Fruit fly (Drosophila melanogaster): Measurements from ENCODE around the gene Nepl9.

The Nepl9 gene

dm6 chr2L:16846742-16847346 lies 9.8 kb upstream of the Nepl9 start:
- TF ChIP-seq CG3919 (GFP tag; optimal IDR thresholded peaks at IDR 0.05) (no peak), OdsH (GFP tag; optimal IDR thresholded peaks at IDR 0.05) (no peak), Eip78C (GFP tag) (no peak), CG15336 (GFP tag; IDR thresholded peaks at IDR 0.05) (peak; percentile 24; the same call in 1 of the 2 replicates), Sox14 (GFP tag; optimal IDR thresholded peaks at IDR 0.05) (no peak), Met (GFP tag; optimal IDR thresholded peaks at IDR 0.05) (no peak), ss (GFP tag; optimal IDR thresholded peaks at IDR 0.05) (peak in 1 of 2 experiments; percentile 15), CG6276 (GFP tag; optimal IDR thresholded peaks at IDR 0.05) (no peak), CG8319 (GFP tag; optimal IDR thresholded peaks at IDR 0.05) (no peak), CG11902 (GFP tag; optimal IDR thresholded peaks at IDR 0.05) (no peak), Eip75B (GFP tag; optimal IDR thresholded peaks at IDR 0.05) (no peak), acj6 (GFP tag; optimal IDR thresholded peaks at IDR 0.05) (no peak)

DNA sequence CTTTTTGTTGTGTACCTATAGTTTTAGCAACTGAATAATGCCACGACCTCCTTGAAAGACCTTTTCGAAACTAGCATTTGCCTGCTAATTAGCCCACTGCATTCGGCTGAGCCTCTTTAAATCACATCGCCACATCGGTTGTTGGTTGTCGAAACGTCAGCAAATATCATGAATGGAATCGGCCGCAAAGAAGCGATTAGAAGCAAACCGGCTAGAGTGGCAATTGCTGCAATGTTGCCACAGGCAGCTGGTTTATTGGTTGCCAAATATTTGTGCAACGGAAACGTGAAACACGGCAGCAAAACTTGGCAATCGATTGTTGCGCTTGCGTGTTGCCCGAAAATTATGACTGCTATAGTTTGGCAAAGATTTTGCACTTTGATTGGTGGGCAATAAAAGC lies 8.1 kb upstream of the Nepl9 start:
- TF ChIP-seq CG8319 (GFP tag; optimal IDR thresholded peaks at IDR 0.05) (no peak), topi (GFP tag; optimal IDR thresholded peaks at IDR 0.05) (no peak), dsx (GFP tag; optimal IDR thresholded peaks at IDR 0.05; ENCODE audit: poor library complexity, severe bottlenecking) (no peak), fkh (GFP tag; optimal IDR thresholded peaks at IDR 0.05) (peak; percentile 13), Lpt (GFP tag; optimal IDR thresholded peaks at IDR 0.05) (no peak), Gug (GFP tag; IDR thresholded peaks at IDR 0.05) (no peak)

- TF ChIP-seq Gug (GFP tag; IDR thresholded peaks at IDR 0.05) (peak; percentile 22; the same call in 1 of the 2 replicates), spab (GFP tag; optimal IDR thresholded peaks at IDR 0.05) (no peak), esn (GFP tag; optimal IDR thresholded peaks at IDR 0.05) (peak; percentile 72), CG11762 (GFP tag; optimal IDR thresholded peaks at IDR 0.05; ENCODE audit: insufficient read depth) (no peak), CG7368 (GFP tag; optimal IDR thresholded peaks at IDR 0.05) (peak; percentile 4), Met (GFP tag; optimal IDR thresholded peaks at IDR 0.05) (peak; percentile 68), Eip75B (GFP tag; optimal IDR thresholded peaks at IDR 0.05) (no peak), OdsH (GFP tag; optimal IDR thresholded peaks at IDR 0.05) (peak; percentile 42), Hr39 (GFP tag; optimal IDR thresholded peaks at IDR 0.05) (peak; percentile 66), CG16779 (tag; optimal IDR thresholded peaks at IDR 0.05) (no peak), topi (GFP tag; optimal IDR thresholded peaks at IDR 0.05) (peak; percentile 65), CG3032 (tag; optimal IDR thresholded peaks at IDR 0.05) (no peak), CG6276 (GFP tag; optimal IDR thresholded peaks at IDR 0.05) (peak; percentile 48), CG6808 (GFP tag; optimal IDR thresholded peaks at IDR 0.05) (no peak), CG11294 (GFP tag; IDR thresholded peaks at IDR 0.05) (no peak), Blimp-1 (GFP tag; optimal IDR thresholded peaks at IDR 0.05) (no peak), Sox14 (GFP tag; optimal IDR thresholded peaks at IDR 0.05) (peak; percentile 39), Hr38 (GFP tag; optimal IDR thresholded peaks at IDR 0.05) (no peak), CG32006 (GFP tag; optimal IDR thresholded peaks at IDR 0.05) (peak; percentile 21), pdm3 (GFP tag; optimal IDR thresholded peaks at IDR 0.05) (peak; percentile 17), CG31627 (GFP tag; optimal IDR thresholded peaks at IDR 0.05) (peak; percentile 46), dsx (GFP tag; optimal IDR thresholded peaks at IDR 0.05; ENCODE audit: poor library complexity, severe bottlenecking) (no peak), Smox (GFP tag; optimal IDR thresholded peaks at IDR 0.05) (peak; percentile 54), CG15336 (GFP tag; IDR thresholded peaks at IDR 0.05) (peak; percentile 50; the same call in 1 of the 2 replicates), cyc (GFP tag; optimal IDR thresholded peaks at IDR 0.05) (peak; percentile 69), achi (GFP tag; optimal IDR thresholded peaks at IDR 0.05) (peak; percentile 32), CG10669 (GFP tag; optimal IDR thresholded peaks at IDR 0.05) (no peak), Ets96B (tag; optimal IDR thresholded peaks at IDR 0.05) (no peak), CG3919 (GFP tag; optimal IDR thresholded peaks at IDR 0.05) (peak; percentile 50), CG9139 (GFP tag; optimal IDR thresholded peaks at IDR 0.05) (no peak), Ets21C (GFP tag; optimal IDR thresholded peaks at IDR 0.05) (peak; percentile 16), CG10631 (GFP tag; optimal IDR thresholded peaks at IDR 0.05) (no peak), lz (GFP tag; optimal IDR thresholded peaks at IDR 0.05) (peak; percentile 47), salr (GFP tag; optimal IDR thresholded peaks at IDR 0.05) (no peak), CG6163 (GFP tag; IDR thresholded peaks at IDR 0.05) (no peak; the same call in 2 of the 3 replicates), CG8319 (GFP tag; optimal IDR thresholded peaks at IDR 0.05) (no peak), net (GFP tag; optimal IDR thresholded peaks at IDR 0.05) (peak; percentile 41), fd85E (GFP tag; optimal IDR thresholded peaks at IDR 0.05) (no peak), Sox15 (GFP tag; optimal IDR thresholded peaks at IDR 0.05) (peak; percentile 10), Eip78C (GFP tag) (peak; percentile 62)
These were observed 6.3 kb upstream of the Nepl9 start for dm6 chr2L:16843336-16843735.
